Fruit fly (Drosophila melanogaster) whole organism, prepupa: Measurements from ENCODE around the gene Hsp70Ba.

Experiments
- Blimp-1 ChIP-seq: fragments of 200-800 bp; sonication (Bioruptor generic); optimal IDR thresholded peaks from 3 replicates; lab custom pipeline; 2017; ENCODE audit warnings: missing biosample characterization, missing genetic modification characterization, mild to moderate bottlenecking, moderate library complexity, missing genetic modification reagents
- CG10669 ChIP-seq: fragments of 200-800 bp; sonication (Bioruptor generic); optimal IDR thresholded peaks from 3 replicates; lab custom pipeline; 2018; ENCODE audit warnings: missing biosample characterization, mild to moderate bottlenecking, missing genetic modification characterization, moderate library complexity
- CG11294 ChIP-seq: fragments of 200-800 bp; sonication (Bioruptor generic); IDR thresholded peaks from 2 replicates; pipeline ENCODE4 v1.3.6; 2022; ENCODE audit warnings: missing biosample characterization, missing genetic modification characterization
- CG11762 ChIP-seq: fragments of 200-800 bp; sonication (Bioruptor generic); optimal IDR thresholded peaks from 3 replicates; lab custom pipeline; 2016; ENCODE audit warnings: missing biosample characterization, missing genetic modification characterization; ENCODE audit not compliant: insufficient read depth
- CG11902 ChIP-seq: fragments of 200-800 bp; sonication (Bioruptor generic); optimal IDR thresholded peaks from 3 replicates; lab custom pipeline; 2016; ENCODE audit warnings: missing biosample characterization, missing genetic modification characterization
- CG15336 ChIP-seq: fragments of 200-800 bp; sonication (Bioruptor generic); IDR thresholded peaks from 2 replicates; pipeline ENCODE4 v1.3.6; 2022; ENCODE audit warnings: missing biosample characterization, missing genetic modification characterization
- CG1621 ChIP-seq: fragments of 200-800 bp; sonication (Bioruptor generic); optimal IDR thresholded peaks from 3 replicates; lab custom pipeline; 2018; ENCODE audit warnings: missing biosample characterization, mild to moderate bottlenecking, missing genetic modification characterization
- CG16779 ChIP-seq: fragments of 200-800 bp; sonication (Bioruptor generic); optimal IDR thresholded peaks from 3 replicates; lab custom pipeline; 2017; ENCODE audit warnings: missing biosample characterization, mild to moderate bottlenecking, missing genetic modification characterization
- CG3032 ChIP-seq: fragments of 200-800 bp; optimal IDR thresholded peaks from 2 replicates; lab custom pipeline; 2019; ENCODE audit warnings: missing biosample characterization, mild to moderate bottlenecking, missing genetic modification characterization, moderate library complexity
- CG31627 ChIP-seq: fragments of 200-800 bp; sonication (Bioruptor generic); optimal IDR thresholded peaks from 3 replicates; lab custom pipeline; 2016; ENCODE audit warnings: missing biosample characterization, missing genetic modification characterization
- CG32006 ChIP-seq: fragments of 200-800 bp; sonication (Bioruptor generic); optimal IDR thresholded peaks from 3 replicates; lab custom pipeline; 2017; ENCODE audit warnings: missing biosample characterization, mild to moderate bottlenecking, missing genetic modification characterization
- CG4318 ChIP-seq: fragments of 200-800 bp; sonication (Bioruptor generic); optimal IDR thresholded peaks from 3 replicates; lab custom pipeline; 2017; ENCODE audit warnings: missing biosample characterization, mild to moderate bottlenecking, missing genetic modification characterization
- CG6163 ChIP-seq: fragments of 200-800 bp; sonication (Bioruptor generic); IDR thresholded peaks from 3 replicates; pipeline ENCODE4 v1.3.6; 2022; ENCODE audit warnings: missing biosample characterization, missing genetic modification characterization
- CG6276 ChIP-seq: fragments of 200-800 bp; sonication (Bioruptor generic); optimal IDR thresholded peaks from 2 replicates; lab custom pipeline; 2017; ENCODE audit warnings: missing biosample characterization, mild to moderate bottlenecking, missing genetic modification characterization
- CG6792 ChIP-seq: fragments of 200-800 bp; sonication (Bioruptor generic); optimal IDR thresholded peaks from 3 replicates; lab custom pipeline; 2016; ENCODE audit warnings: missing biosample characterization, missing genetic modification characterization
- CG6808 ChIP-seq: fragments of 200-800 bp; sonication (Bioruptor generic); optimal IDR thresholded peaks from 3 replicates; lab custom pipeline; 2017; ENCODE audit warnings: missing biosample characterization, missing genetic modification characterization, mild to moderate bottlenecking, moderate library complexity, missing genetic modification reagents
- CG6854 ChIP-seq: fragments of 200-800 bp; sonication (Bioruptor generic); optimal IDR thresholded peaks from 2 replicates; lab custom pipeline; 2017; ENCODE audit warnings: missing biosample characterization, mild to moderate bottlenecking, missing genetic modification characterization
- CG7368 ChIP-seq: fragments of 200-800 bp; sonication (Bioruptor generic); optimal IDR thresholded peaks from 3 replicates; lab custom pipeline; 2016; ENCODE audit warnings: missing biosample characterization, missing genetic modification characterization
- CG8119 ChIP-seq: fragments of 200-800 bp; sonication (Bioruptor generic); IDR thresholded peaks from 3 replicates; pipeline ENCODE4 v1.3.6; 2022; ENCODE audit warnings: missing biosample characterization, missing genetic modification characterization
- CG8319 ChIP-seq: fragments of 200-800 bp; sonication (Bioruptor generic); optimal IDR thresholded peaks from 3 replicates; lab custom pipeline; 2016; ENCODE audit warnings: missing biosample characterization, missing genetic modification characterization
- CG8632 ChIP-seq: fragments of 200-800 bp; sonication (Bioruptor generic); optimal IDR thresholded peaks from 3 replicates; lab custom pipeline; 2016; ENCODE audit warnings: missing biosample characterization, missing genetic modification characterization
- CG9139 ChIP-seq: fragments of 200-800 bp; sonication (Bioruptor generic); optimal IDR thresholded peaks from 3 replicates; lab custom pipeline; 2017; ENCODE audit warnings: missing biosample characterization, mild to moderate bottlenecking, missing genetic modification characterization
- Eip75B ChIP-seq: fragments of 200-800 bp; sonication (Bioruptor generic); optimal IDR thresholded peaks from 3 replicates; lab custom pipeline; 2016; ENCODE audit warnings: missing biosample characterization, missing genetic modification characterization
- Eip78C ChIP-seq: fragments of 200-800 bp; sonication (Bioruptor generic); peaks from one replicate; lab custom pipeline; 2016; ENCODE audit warnings: missing biosample characterization, missing genetic modification characterization
- Eip93F ChIP-seq: fragments of 200-800 bp; sonication (Bioruptor generic); optimal IDR thresholded peaks from 2 replicates; lab custom pipeline; 2016; ENCODE audit warnings: missing biosample characterization, mild to moderate bottlenecking, missing genetic modification characterization
- Ets21C ChIP-seq: fragments of 200-800 bp; sonication (Bioruptor generic); optimal IDR thresholded peaks from 3 replicates; lab custom pipeline; 2016; ENCODE audit warnings: missing biosample characterization, missing genetic modification characterization
- Ets96B ChIP-seq: fragments of 200-800 bp; optimal IDR thresholded peaks from 2 replicates; lab custom pipeline; 2019; ENCODE audit warnings: missing biosample characterization, mild to moderate bottlenecking, missing genetic modification characterization, moderate library complexity
- Gug ChIP-seq: fragments of 200-800 bp; sonication (Bioruptor generic); IDR thresholded peaks from 2 replicates; pipeline ENCODE4 v1.3.6; 2022; ENCODE audit warnings: missing biosample characterization, missing genetic modification characterization
- Hr39 ChIP-seq: fragments of 200-800 bp; sonication (Bioruptor generic); optimal IDR thresholded peaks from 2 replicates; lab custom pipeline; 2016; ENCODE audit warnings: missing biosample characterization, missing genetic modification characterization
- Hr4 ChIP-seq: fragments of 200-800 bp; sonication (Bioruptor generic); optimal IDR thresholded peaks from 3 replicates; lab custom pipeline; 2016; ENCODE audit warnings: missing biosample characterization, missing genetic modification characterization
- Lpt ChIP-seq: fragments of 200-800 bp; sonication (Bioruptor generic); optimal IDR thresholded peaks from 3 replicates; lab custom pipeline; 2016; ENCODE audit warnings: missing biosample characterization, missing genetic modification characterization
- Met ChIP-seq: fragments of 200-800 bp; sonication (Bioruptor generic); optimal IDR thresholded peaks from 3 replicates; lab custom pipeline; 2016; ENCODE audit warnings: missing biosample characterization, missing genetic modification characterization
- OdsH ChIP-seq: fragments of 200-800 bp; sonication (Bioruptor generic); optimal IDR thresholded peaks from 3 replicates; lab custom pipeline; 2016; ENCODE audit warnings: missing biosample characterization, missing genetic modification characterization
- Smox ChIP-seq: fragments of 200-800 bp; sonication (Bioruptor generic); optimal IDR thresholded peaks from 3 replicates; lab custom pipeline; 2016; ENCODE audit warnings: missing biosample characterization, missing genetic modification characterization
- Sox102F ChIP-seq: fragments of 200-800 bp; sonication (Bioruptor generic); optimal IDR thresholded peaks from 2 replicates; lab custom pipeline; 2016; ENCODE audit warnings: missing biosample characterization, mild to moderate bottlenecking, missing genetic modification characterization
- Sox14 ChIP-seq: fragments of 200-800 bp; sonication (Bioruptor generic); optimal IDR thresholded peaks from 3 replicates; lab custom pipeline; 2016; ENCODE audit warnings: missing biosample characterization, missing genetic modification characterization
- Sox15 ChIP-seq: fragments of 200-800 bp; sonication (Bioruptor generic); optimal IDR thresholded peaks from 3 replicates; lab custom pipeline; 2016; ENCODE audit warnings: missing biosample characterization, missing genetic modification characterization
- achi ChIP-seq: fragments of 200-800 bp; sonication (Bioruptor generic); optimal IDR thresholded peaks from 3 replicates; lab custom pipeline; 2016; ENCODE audit warnings: missing biosample characterization, missing genetic modification characterization
- dac ChIP-seq: fragments of 200-800 bp; sonication (Bioruptor generic); optimal IDR thresholded peaks from 2 replicates; lab custom pipeline; 2017; ENCODE audit warnings: missing biosample characterization, mild to moderate bottlenecking, missing genetic modification characterization
- dsx ChIP-seq: fragments of 200-800 bp; optimal IDR thresholded peaks from 3 replicates; lab custom pipeline; 2019; ENCODE audit warnings: missing biosample characterization, mild to moderate bottlenecking, missing genetic modification characterization, moderate library complexity; ENCODE audit not compliant: poor library complexity, severe bottlenecking
- eg ChIP-seq: fragments of 200-800 bp; sonication (Bioruptor generic); IDR thresholded peaks from 3 replicates; pipeline ENCODE4 v1.3.6; 2022; ENCODE audit warnings: missing biosample characterization, missing genetic modification characterization
- esn ChIP-seq: fragments of 200-800 bp; sonication (Bioruptor generic); optimal IDR thresholded peaks from 2 replicates; lab custom pipeline; 2016; ENCODE audit warnings: missing biosample characterization, mild to moderate bottlenecking, missing genetic modification characterization, moderate library complexity
- fd59A ChIP-seq: fragments of 200-800 bp; sonication (Bioruptor generic); optimal IDR thresholded peaks from 2 replicates; lab custom pipeline; 2017; ENCODE audit warnings: missing biosample characterization, mild to moderate bottlenecking, missing genetic modification characterization, missing genetic modification reagents
- fd85E ChIP-seq: fragments of 200-800 bp; sonication (Bioruptor generic); optimal IDR thresholded peaks from 3 replicates; lab custom pipeline; 2016; ENCODE audit warnings: missing biosample characterization, missing genetic modification characterization
- fkh ChIP-seq: fragments of 200-800 bp; sonication (Bioruptor generic); optimal IDR thresholded peaks from 3 replicates; lab custom pipeline; 2017; ENCODE audit warnings: missing biosample characterization, mild to moderate bottlenecking, missing genetic modification characterization, moderate library complexity
- lz ChIP-seq: fragments of 200-800 bp; sonication (Bioruptor generic); optimal IDR thresholded peaks from 3 replicates; lab custom pipeline; 2016; ENCODE audit warnings: missing biosample characterization, missing genetic modification characterization
- net ChIP-seq: fragments of 200-800 bp; sonication (Bioruptor generic); optimal IDR thresholded peaks from 3 replicates; lab custom pipeline; 2016; ENCODE audit warnings: missing biosample characterization, missing genetic modification characterization
- pdm3 ChIP-seq: fragments of 200-800 bp; sonication (Bioruptor generic); optimal IDR thresholded peaks from 3 replicates; lab custom pipeline; 2016; ENCODE audit warnings: missing biosample characterization, missing genetic modification characterization
- salr ChIP-seq, 2 experiments: fragments of 200-800 bp; sonication (Bioruptor generic); optimal IDR thresholded peaks; 3 replicates each; lab custom pipeline; 2016 to 2018; ENCODE audit warnings: missing biosample characterization in 2 of 2, missing genetic modification characterization in 2 of 2, mild to moderate bottlenecking in 1 of 2
- spab ChIP-seq: fragments of 200-800 bp; sonication (Bioruptor generic); optimal IDR thresholded peaks from 2 replicates; lab custom pipeline; 2017; ENCODE audit warnings: missing biosample characterization, mild to moderate bottlenecking, missing genetic modification characterization, missing genetic modification reagents
- svp ChIP-seq: fragments of 200-800 bp; sonication (Bioruptor generic); peaks from one replicate; lab custom pipeline; 2016; ENCODE audit warnings: missing biosample characterization, missing genetic modification characterization
- topi ChIP-seq: fragments of 200-800 bp; sonication (Bioruptor generic); optimal IDR thresholded peaks from 3 replicates; lab custom pipeline; 2016; ENCODE audit warnings: missing biosample characterization, missing genetic modification characterization
- vri ChIP-seq: fragments of 200-800 bp; sonication (Bioruptor generic); optimal IDR thresholded peaks from 3 replicates; lab custom pipeline; 2016; ENCODE audit warnings: missing biosample characterization, mild to moderate bottlenecking, missing genetic modification characterization

The Hsp70Ba gene

DNA sequence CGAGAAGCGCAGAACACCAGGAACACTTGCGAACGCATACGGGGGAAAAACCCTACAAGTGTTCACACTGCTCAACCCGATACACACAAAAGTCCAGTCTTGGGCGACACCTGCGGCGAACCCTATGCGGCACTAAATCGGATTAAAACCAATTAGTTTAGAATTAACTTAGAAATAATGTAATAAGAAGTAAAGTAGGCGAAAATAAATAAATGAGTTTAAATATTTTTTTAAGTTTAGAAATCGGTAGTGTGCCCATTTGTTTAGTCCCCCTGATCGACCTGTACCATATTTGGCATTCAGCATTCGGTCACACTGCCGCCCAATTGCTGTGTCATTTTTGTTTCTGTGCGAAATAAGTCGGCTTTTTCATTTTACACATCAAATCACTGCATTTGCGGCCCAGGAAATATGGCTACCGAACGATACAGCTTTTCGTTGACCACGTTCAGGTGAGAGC is 36.5 kb downstream of the Hsp70Ba start, which contains the start of gene Prosalpha2:
Gene Prosalpha2 (plus strand): TSS at position 292 of the 460 bp plus-strand sequence.
- TF ChIP-seq svp (no peak), Lpt (GFP tag; lab: Kevin White, UChicago) (no peak), CG31627 (GFP tag; lab: Kevin White, UChicago) (peak; percentile 19), Gug (GFP tag; lab: Robert Waterston, UW) (0 out of 2 replicates have a peak, but pooled peaks have one; percentile 30), CG8319 (GFP tag; lab: Kevin White, UChicago) (no peak), CG6808 (no peak), lz (GFP tag; lab: Kevin White, UChicago) (peak; percentile 22), CG8119 (GFP tag; lab: Robert Waterston, UW) (no peak), CG7368 (GFP tag; lab: Kevin White, UChicago) (no peak), eg (no peak; the same call in 2 of the 3 replicates), CG3032 (tag; lab: Kevin White, UChicago) (no peak), fd85E (GFP tag; lab: Kevin White, UChicago) (no peak), Sox102F (GFP tag; lab: Kevin White, UChicago) (no peak), Blimp-1 (GFP tag; lab: Kevin White, UChicago) (no peak), CG11294 (GFP tag; lab: Robert Waterston, UW) (no peak), Ets96B (tag; lab: Kevin White, UChicago) (peak; percentile 33), achi (GFP tag; lab: Kevin White, UChicago) (no peak), Ets21C (GFP tag; lab: Kevin White, UChicago) (no peak), CG1621 (no peak), fd59A (GFP tag; lab: Kevin White, UChicago) (no peak), salr (GFP tag; optimal IDR thresholded peaks at IDR 0.05; lab: Kevin White, UChicago) (no peak), CG6854 (GFP tag; lab: Kevin White, UChicago) (no peak), net (GFP tag; lab: Kevin White, UChicago) (no peak), Hr39 (GFP tag; lab: Kevin White, UChicago) (no peak), CG11902 (GFP tag; lab: Kevin White, UChicago) (no peak), esn (GFP tag; lab: Kevin White, UChicago) (peak; percentile 22), CG4318 (GFP tag; lab: Kevin White, UChicago) (no peak), Hr4 (no peak), CG15336 (GFP tag; lab: Robert Waterston, UW) (no peak), Sox15 (GFP tag; lab: Kevin White, UChicago) (no peak), Smox (no peak), CG8632 (GFP tag; lab: Kevin White, UChicago) (no peak), Eip93F (GFP tag; lab: Kevin White, UChicago) (no peak), vri (GFP tag; lab: Kevin White, UChicago) (no peak), CG6792 (no peak), Met (GFP tag; lab: Kevin White, UChicago) (no peak), dsx (peak; percentile 18), CG6276 (GFP tag; lab: Kevin White, UChicago) (no peak), CG11762 (GFP tag; lab: Kevin White, UChicago) (no peak), topi (GFP tag; lab: Kevin White, UChicago) (peak; percentile 29), Sox14 (GFP tag; lab: Kevin White, UChicago) (peak; percentile 48), OdsH (no peak), CG9139 (GFP tag; lab: Kevin White, UChicago) (no peak), Eip78C (GFP tag; lab: Kevin White, UChicago) (peak; percentile 77), CG6163 (peak; percentile 40; the same call in 1 of the 3 replicates), spab (GFP tag; lab: Kevin White, UChicago) (no peak), CG32006 (GFP tag; lab: Kevin White, UChicago) (no peak), dac (GFP tag; lab: Kevin White, UChicago) (no peak), CG10669 (GFP tag; lab: Kevin White, UChicago) (no peak), pdm3 (GFP tag; lab: Kevin White, UChicago) (no peak), CG16779 (tag; lab: Kevin White, UChicago) (no peak), Eip75B (GFP tag; lab: Kevin White, UChicago) (no peak), fkh (no peak)
